Fruit fly (Drosophila melanogaster) whole organism, embryonic: Measurements from ENCODE around the gene Nse4.

Experiments
- Atf-2 ChIP-seq: fragments of 200-800 bp; sonication (Bioruptor generic); optimal IDR thresholded peaks from 2 replicates; lab custom pipeline; 2016; ENCODE audit warnings: missing biosample characterization, missing genetic modification characterization
- B-H1 ChIP-seq: fragments of 200-800 bp; sonication (Bioruptor generic); IDR thresholded peaks from 3 replicates; pipeline ENCODE4 v1.3.6; 2022; ENCODE audit warnings: missing biosample characterization, missing genetic modification characterization
- BEAF-32 ChIP-seq: fragments of 200-800 bp; sonication (Bioruptor generic); optimal IDR thresholded peaks from 3 replicates; lab custom pipeline; 2017; ENCODE audit warnings: missing biosample characterization, missing genetic modification characterization, mild to moderate bottlenecking, moderate library complexity, missing genetic modification reagents
- BtbVII ChIP-seq: fragments of 200-800 bp; sonication (Bioruptor generic); optimal IDR thresholded peaks from 3 replicates; lab custom pipeline; 2017; ENCODE audit warnings: missing biosample characterization, mild to moderate bottlenecking, missing genetic modification characterization
- CG10274 ChIP-seq: fragments of 200-800 bp; sonication (Bioruptor generic); optimal IDR thresholded peaks from 3 replicates; lab custom pipeline; 2017; ENCODE audit warnings: missing biosample characterization, mild to moderate bottlenecking, missing genetic modification characterization
- CG10366 ChIP-seq: fragments of 200-800 bp; sonication (Bioruptor generic); IDR thresholded peaks from 2 replicates; pipeline ENCODE4 v1.3.6; 2022; ENCODE audit warnings: missing biosample characterization, missing genetic modification characterization
- CG10959 ChIP-seq: fragments of 200-800 bp; sonication (Bioruptor generic); IDR thresholded peaks from 2 replicates; pipeline ENCODE4 v1.3.6; 2022; ENCODE audit warnings: missing biosample characterization, missing genetic modification characterization
- CG11456 ChIP-seq: fragments of 200-800 bp; sonication (Bioruptor generic); IDR thresholded peaks from 3 replicates; pipeline ENCODE4 v1.3.6; 2022; ENCODE audit warnings: missing biosample characterization, missing genetic modification characterization
- CG12391 ChIP-seq: fragments of 200-800 bp; sonication (Bioruptor generic); optimal IDR thresholded peaks from 3 replicates; lab custom pipeline; 2018; ENCODE audit warnings: missing biosample characterization, mild to moderate bottlenecking, missing genetic modification characterization, moderate library complexity
- CG13287 ChIP-seq: fragments of 200-800 bp; sonication (Bioruptor generic); IDR thresholded peaks from 2 replicates; pipeline ENCODE4 v1.3.6; 2022; ENCODE audit warnings: missing biosample characterization, missing genetic modification characterization; ENCODE audit not compliant: partially characterized antibody
- CG17385 ChIP-seq: fragments of 200-800 bp; sonication (Bioruptor generic); optimal IDR thresholded peaks from 3 replicates; lab custom pipeline; 2018; ENCODE audit warnings: missing biosample characterization, mild to moderate bottlenecking, missing genetic modification characterization
- CG17829 ChIP-seq: fragments of 200-800 bp; optimal IDR thresholded peaks from 2 replicates; lab custom pipeline; 2019; ENCODE audit warnings: missing biosample characterization, mild to moderate bottlenecking, missing genetic modification characterization, moderate library complexity
- CG2199 ChIP-seq: fragments of 200-800 bp; sonication (Bioruptor generic); IDR thresholded peaks from 3 replicates; pipeline ENCODE4 v1.3.6; 2022; ENCODE audit warnings: missing biosample characterization, missing genetic modification characterization
- CG2678 ChIP-seq: fragments of 200-800 bp; sonication (Bioruptor generic); optimal IDR thresholded peaks from 3 replicates; lab custom pipeline; 2019; ENCODE audit warnings: missing biosample characterization, mild to moderate bottlenecking, missing genetic modification characterization, moderate library complexity
- CG3281 ChIP-seq: fragments of 200-800 bp; sonication (Bioruptor generic); optimal IDR thresholded peaks from 3 replicates; lab custom pipeline; 2017; ENCODE audit warnings: missing biosample characterization, mild to moderate bottlenecking, missing genetic modification characterization
- CG3847 ChIP-seq: fragments of 200-800 bp; sonication (Bioruptor generic); IDR thresholded peaks from 2 replicates; pipeline ENCODE4 v1.3.6; 2022; ENCODE audit warnings: missing biosample characterization, missing genetic modification characterization
- CG6175 ChIP-seq: fragments of 200-800 bp; sonication (Bioruptor generic); IDR thresholded peaks from 3 replicates; pipeline ENCODE4 v1.3.6; 2022; ENCODE audit warnings: missing biosample characterization, missing genetic modification characterization
- CG6689 ChIP-seq: fragments of 200-800 bp; sonication (Bioruptor generic); IDR thresholded peaks from 2 replicates; pipeline ENCODE4 v1.3.6; 2022; ENCODE audit warnings: missing biosample characterization, missing genetic modification characterization
- CG7745 ChIP-seq: fragments of 200-800 bp; sonication (Bioruptor generic); optimal IDR thresholded peaks from 2 replicates; lab custom pipeline; 2018; ENCODE audit warnings: missing biosample characterization, mild to moderate bottlenecking, missing genetic modification characterization, moderate library complexity
- CG8089 ChIP-seq: fragments of 200-800 bp; sonication (Bioruptor generic); optimal IDR thresholded peaks from 3 replicates; lab custom pipeline; 2016; ENCODE audit warnings: missing biosample characterization, missing genetic modification characterization
- CG8765 ChIP-seq: fragments of 200-800 bp; sonication (Bioruptor generic); IDR thresholded peaks from 2 replicates; pipeline ENCODE4 v1.3.6; 2022; ENCODE audit warnings: missing biosample characterization, missing genetic modification characterization
- CG9437 ChIP-seq: fragments of 200-800 bp; sonication (Bioruptor generic); optimal IDR thresholded peaks from 2 replicates; lab custom pipeline; 2018; ENCODE audit warnings: missing biosample characterization, mild to moderate bottlenecking, missing genetic modification characterization
- Dfd ChIP-seq, 2 experiments: fragments of >200 bp; optimal IDR thresholded peaks; 2 replicates each; lab custom pipeline; 2017; ENCODE audit warnings: missing biosample characterization in 2 of 2, missing genetic modification characterization in 2 of 2
- Elba2 ChIP-seq: fragments of 200-800 bp; sonication (Bioruptor generic); optimal IDR thresholded peaks from 3 replicates; lab custom pipeline; 2016; ENCODE audit warnings: missing biosample characterization, missing genetic modification characterization
- Hmx ChIP-seq: fragments of 200-800 bp; sonication (Bioruptor generic); optimal IDR thresholded peaks from 2 replicates; lab custom pipeline; 2016; ENCODE audit warnings: missing biosample characterization, missing genetic modification characterization
- Hr51 ChIP-seq, 2 experiments: fragments of 200-800 bp; sonication (Bioruptor generic); optimal IDR thresholded peaks; 2 replicates in 1 of 2; 3 replicates in 1 of 2; lab custom pipeline; 2016 to 2018; ENCODE audit warnings: missing biosample characterization in 2 of 2, missing genetic modification characterization in 2 of 2, mild to moderate bottlenecking in 1 of 2, moderate library complexity in 1 of 2
- Myb ChIP-seq: fragments of 200-800 bp; sonication (Bioruptor generic); optimal IDR thresholded peaks from 2 replicates; lab custom pipeline; 2016; ENCODE audit warnings: missing biosample characterization, missing genetic modification characterization
- NK7.1 ChIP-seq: fragments of 200-800 bp; sonication (Bioruptor generic); optimal IDR thresholded peaks from 3 replicates; lab custom pipeline; 2016; ENCODE audit warnings: missing biosample characterization, missing genetic modification characterization
- Ravus ChIP-seq: fragments of 200-800 bp; sonication (Bioruptor generic); IDR thresholded peaks from 2 replicates; pipeline ENCODE4 v1.3.6; 2022; ENCODE audit warnings: missing biosample characterization, missing genetic modification characterization
- YL-1 ChIP-seq: fragments of 200-800 bp; sonication (Bioruptor generic); optimal IDR thresholded peaks from 3 replicates; lab custom pipeline; 2017; ENCODE audit warnings: missing biosample characterization, mild to moderate bottlenecking, missing genetic modification characterization
- ash1 ChIP-seq: fragments of 200-800 bp; sonication (Bioruptor generic); optimal IDR thresholded peaks from 2 replicates; lab custom pipeline; 2018; ENCODE audit warnings: missing biosample characterization, mild to moderate bottlenecking, missing genetic modification characterization
- az2 ChIP-seq: fragments of 200-800 bp; sonication (Bioruptor generic); optimal IDR thresholded peaks from 3 replicates; lab custom pipeline; 2016; ENCODE audit warnings: missing biosample characterization, missing genetic modification characterization
- dm ChIP-seq: fragments of 200-800 bp; sonication (Bioruptor generic); optimal IDR thresholded peaks from 3 replicates; lab custom pipeline; 2016; ENCODE audit warnings: missing biosample characterization, missing genetic modification characterization
- dpn ChIP-seq, 2 experiments: fragments of 200-800 bp; sonication (Bioruptor generic); optimal IDR thresholded peaks; 3 replicates each; lab custom pipeline; 2016; ENCODE audit warnings: missing biosample characterization in 2 of 2, missing genetic modification characterization in 2 of 2
- dysf ChIP-seq: fragments of 200-800 bp; sonication (Bioruptor generic); IDR thresholded peaks from 3 replicates; pipeline ENCODE4 v1.3.6; 2022; ENCODE audit warnings: missing biosample characterization, missing genetic modification characterization
- her ChIP-seq: fragments of 200-800 bp; sonication (Bioruptor generic); optimal IDR thresholded peaks from 2 replicates; lab custom pipeline; 2016; ENCODE audit warnings: missing biosample characterization, missing genetic modification characterization
- hkb ChIP-seq, 2 experiments: fragments of 200-800 bp in 1 of 2; fragments of >200 bp in 1 of 2; sonication (Bioruptor generic) in 1 of 2; IDR thresholded peaks in 1 of 2; optimal IDR thresholded peaks in 1 of 2; 2 replicates each; pipeline versions ENCODE4 v1.3.6 to Lab custom; 2017 to 2022; ENCODE audit warnings: missing biosample characterization in 1 of 2, missing genetic modification characterization in 1 of 2
- kah ChIP-seq: fragments of 200-800 bp; sonication (Bioruptor generic); optimal IDR thresholded peaks from 2 replicates; lab custom pipeline; 2018; ENCODE audit warnings: missing biosample characterization, mild to moderate bottlenecking, missing genetic modification characterization
- lbe ChIP-seq: fragments of 200-800 bp; sonication (Bioruptor generic); optimal IDR thresholded peaks from 2 replicates; lab custom pipeline; 2016; ENCODE audit warnings: missing biosample characterization, mild to moderate bottlenecking, missing genetic modification characterization
- nerfin-2 ChIP-seq: fragments of 200-800 bp; sonication (Bioruptor generic); IDR thresholded peaks from 2 replicates; pipeline ENCODE4 v1.3.6; 2022; ENCODE audit warnings: missing biosample characterization, missing genetic modification characterization; ENCODE audit not compliant: partially characterized antibody
- pan ChIP-seq, 4 experiments: fragments of >200 bp in 3 of 4; fragments of 200-800 bp in 1 of 4; sonication (Bioruptor generic) in 1 of 4; optimal IDR thresholded peaks in 3 of 4; IDR thresholded peaks in 1 of 4; 2 replicates each; pipeline versions ENCODE4 v1.3.6 to Lab custom; 2017 to 2022; ENCODE audit warnings: missing biosample characterization in 2 of 4, missing genetic modification characterization in 2 of 4, mixed read lengths in 1 of 4
- pb ChIP-seq: fragments of 200-800 bp; sonication (Bioruptor generic); optimal IDR thresholded peaks from 3 replicates; lab custom pipeline; 2016; ENCODE audit warnings: missing biosample characterization, missing genetic modification characterization
- scrt ChIP-seq: fragments of 200-800 bp; sonication (Bioruptor generic); optimal IDR thresholded peaks from 2 replicates; lab custom pipeline; 2018; ENCODE audit warnings: missing biosample characterization, mild to moderate bottlenecking, missing genetic modification characterization, moderate library complexity
- sna ChIP-seq: fragments of 200-800 bp; sonication (Bioruptor generic); IDR thresholded peaks from 2 replicates; pipeline ENCODE4 v1.3.6; 2022; ENCODE audit warnings: missing biosample characterization, missing genetic modification characterization; ENCODE audit not compliant: partially characterized antibody
- toy ChIP-seq: fragments of 200-800 bp; sonication (Bioruptor generic); IDR thresholded peaks from 2 replicates; pipeline ENCODE4 v1.3.6; 2022; ENCODE audit warnings: missing biosample characterization, missing genetic modification characterization
- ttk ChIP-seq: fragments of 200-800 bp; sonication (Bioruptor generic); IDR thresholded peaks from 2 replicates; pipeline ENCODE4 v2.1.2; 2022; ENCODE audit warnings: missing biosample characterization, missing genetic modification characterization
- wdn ChIP-seq: fragments of 200-800 bp; sonication (Bioruptor generic); IDR thresholded peaks from 2 replicates; pipeline ENCODE4 v1.3.6; 2022; ENCODE audit warnings: missing biosample characterization, missing genetic modification characterization
- wek ChIP-seq: fragments of 200-800 bp; sonication (Bioruptor generic); optimal IDR thresholded peaks from 3 replicates; lab custom pipeline; 2018; ENCODE audit warnings: missing biosample characterization, mild to moderate bottlenecking, missing genetic modification characterization, moderate library complexity
- wor ChIP-seq: fragments of 200-800 bp; sonication (Bioruptor generic); IDR thresholded peaks from 2 replicates; pipeline ENCODE4 v1.3.6; 2022; ENCODE audit warnings: missing biosample characterization, missing genetic modification characterization
- yki ChIP-seq: fragments of >200 bp; optimal IDR thresholded peaks from 3 replicates; lab custom pipeline; 2018
- zfh2 ChIP-seq: fragments of 200-800 bp; sonication (Bioruptor generic); optimal IDR thresholded peaks from 2 replicates; lab custom pipeline; 2016; ENCODE audit warnings: missing biosample characterization, missing genetic modification characterization

Gene Nse4

DNA sequence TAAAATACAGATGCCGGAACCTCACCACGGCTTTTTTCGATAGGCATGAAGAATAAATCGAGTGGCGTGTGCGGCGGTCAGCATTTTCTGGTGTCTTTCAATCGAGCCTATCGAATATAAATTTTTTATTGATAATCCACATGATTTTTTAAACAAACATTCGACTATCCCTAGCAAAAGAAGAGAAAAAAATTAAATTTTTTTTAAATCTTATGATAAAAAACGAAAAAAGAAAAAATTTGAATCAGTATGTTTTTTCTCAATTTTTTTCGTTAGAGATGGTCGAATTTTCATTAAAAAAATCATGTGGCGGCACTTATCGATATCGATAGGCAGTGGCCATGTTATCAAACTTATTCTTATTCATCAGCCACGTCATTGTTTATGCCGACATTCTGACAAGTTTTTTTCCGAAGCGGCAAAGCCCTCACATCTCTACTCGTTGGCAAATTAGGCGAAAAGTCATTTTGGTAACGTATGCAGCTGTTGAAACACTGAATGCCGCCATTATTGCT lies 12.6 kb upstream of the Nse4 start, which contains the start of the genes SmB and KdelR (continued):
- TF ChIP-seq CG7745 (tag; lab: Kevin White, UChicago): no peak
- peak; percentile 92 for TF ChIP-seq CG13287 (GFP tag; lab: Robert Waterston, UW)
- no peak for TF ChIP-seq CG6689 (GFP tag; lab: Robert Waterston, UW)
- TF ChIP-seq ttk: no peak
- no peak for TF ChIP-seq CG2199 (GFP tag; lab: Robert Waterston, UW)
- no peak for TF ChIP-seq wor (GFP tag; lab: Robert Waterston, UW)
- no peak for TF ChIP-seq wdn (GFP tag; lab: Robert Waterston, UW)
- TF ChIP-seq CG6175 (GFP tag; lab: Robert Waterston, UW): no peak
- no peak for TF ChIP-seq ash1 (GFP tag; lab: Kevin White, UChicago)
- no peak for TF ChIP-seq CG9437 (GFP tag; lab: Kevin White, UChicago)
- TF ChIP-seq kah (GFP tag; lab: Kevin White, UChicago): no peak
- no peak for TF ChIP-seq Ravus (GFP tag; lab: Robert Waterston, UW)
- no peak for TF ChIP-seq CG11456 (GFP tag; lab: Robert Waterston, UW)
- TF ChIP-seq CG2678 (tag; lab: Kevin White, UChicago): no peak
- no peak for TF ChIP-seq zfh2 (GFP tag; lab: Kevin White, UChicago)
- no peak for TF ChIP-seq Myb
- no peak for TF ChIP-seq dysf (GFP tag; lab: Robert Waterston, UW)
- no peak for TF ChIP-seq Atf-2
- no peak for TF ChIP-seq pb
- TF ChIP-seq lbe (GFP tag; lab: Kevin White, UChicago): peak; percentile 67
- TF ChIP-seq dpn (GFP tag; optimal IDR thresholded peaks at IDR 0.05; lab: Kevin White, UChicago): peak in 1 of 2 experiments; percentile 13
- peak; percentile 89 for TF ChIP-seq YL-1
- no peak for TF ChIP-seq wek (GFP tag; lab: Kevin White, UChicago)
- TF ChIP-seq BtbVII (GFP tag; lab: Kevin White, UChicago): peak; percentile 11
- TF ChIP-seq az2 (GFP tag; lab: Kevin White, UChicago): no peak
- no peak for TF ChIP-seq toy (GFP tag; lab: Robert Waterston, UW)
- no peak for TF ChIP-seq her
- TF ChIP-seq CG3847 (GFP tag; lab: Robert Waterston, UW): no peak
- TF ChIP-seq scrt (GFP tag; lab: Kevin White, UChicago): no peak
- TF ChIP-seq CG17385 (GFP tag; lab: Kevin White, UChicago): no peak
- TF ChIP-seq CG8089 (GFP tag; lab: Kevin White, UChicago): no peak
- peak; percentile 26 for TF ChIP-seq Elba2 (GFP tag; lab: Kevin White, UChicago)
- TF ChIP-seq dm (GFP tag; lab: Kevin White, UChicago): peak; percentile 80
- no peak for TF ChIP-seq hkb (optimal IDR thresholded peaks at IDR 0.05; lab: Kevin White, UChicago)
- no peak for TF ChIP-seq hkb (GFP tag; IDR thresholded peaks at IDR 0.05; lab: Robert Waterston, UW)
- no peak for TF ChIP-seq CG10274 (GFP tag; lab: Kevin White, UChicago)
- no peak for TF ChIP-seq Hmx (GFP tag; lab: Kevin White, UChicago)
- no peak for TF ChIP-seq CG10959 (GFP tag; lab: Robert Waterston, UW)
- TF ChIP-seq CG3281: no peak
- no peak for TF ChIP-seq pan (optimal IDR thresholded peaks at IDR 0.05; lab: Kevin White, UChicago)
- no peak for TF ChIP-seq pan (GFP tag; optimal IDR thresholded peaks at IDR 0.05 in 1 of 2, IDR thresholded peaks at IDR 0.05 in 1 of 2)
- TF ChIP-seq B-H1 (GFP tag; lab: Robert Waterston, UW): no peak
- peak; percentile 89 for TF ChIP-seq sna
- peak; percentile 59 for TF ChIP-seq CG12391 (tag; lab: Kevin White, UChicago)
- peak; percentile 65 for TF ChIP-seq CG17829 (tag; lab: Kevin White, UChicago)
- no peak for TF ChIP-seq Hr51 (GFP tag; optimal IDR thresholded peaks at IDR 0.05; lab: Kevin White, UChicago)
- TF ChIP-seq nerfin-2 (GFP tag; lab: Robert Waterston, UW): peak; percentile 95
- no peak for TF ChIP-seq Dfd (GFP tag; optimal IDR thresholded peaks at IDR 0.05; lab: Kevin White, UChicago)
- no peak for TF ChIP-seq CG8765 (GFP tag; lab: Robert Waterston, UW)
- TF ChIP-seq NK7.1 (GFP tag; lab: Kevin White, UChicago): no peak
- no peak for TF ChIP-seq CG10366 (GFP tag; lab: Robert Waterston, UW)
- TF ChIP-seq yki (lab: Kevin White, UChicago): no peak
- peak; percentile 69 for TF ChIP-seq BEAF-32 (GFP tag; lab: Kevin White, UChicago)
